Worm (Caenorhabditis elegans): ENCODE measurements around the gene mrpl-4.
A peak's percentile ranks its signal among the peaks of the same experiment; 100 is the strongest.

Gene mrpl-4

ce11 chrV:8467031-8467430 lies at the start of gene mrpl-4:
TSS of gene mrpl-4 (plus strand) at chrV:8467265.
- no peak for TF ChIP-seq him-1 (tag; optimal IDR thresholded peaks at IDR 0.05)
- TF ChIP-seq W03F9.2 (tag; optimal IDR thresholded peaks at IDR 0.05), result no peak
- TF ChIP-seq dao-5 (tag; optimal IDR thresholded peaks at IDR 0.05), result no peak

- TF ChIP-seq dao-5 (tag; optimal IDR thresholded peaks at IDR 0.05) (no peak), him-1 (tag; optimal IDR thresholded peaks at IDR 0.05) (no peak)
Observed at ce11 chrV:8417271-8417670, 49.8 kb upstream of the mrpl-4 start.

- TF ChIP-seq dao-5 (tag; optimal IDR thresholded peaks at IDR 0.05) (no peak), him-1 (tag; optimal IDR thresholded peaks at IDR 0.05) (no peak), W03F9.2 (tag; optimal IDR thresholded peaks at IDR 0.05) (no peak)
Observed at ce11 chrV:8424840-8425814, 41.9 kb upstream of the mrpl-4 start.

ce11 chrV:8426210-8426609 lies 40.9 kb upstream of the mrpl-4 start:
- TF ChIP-seq W03F9.2 (tag; optimal IDR thresholded peaks at IDR 0.05) (no peak), dao-5 (tag; optimal IDR thresholded peaks at IDR 0.05) (no peak), him-1 (tag; optimal IDR thresholded peaks at IDR 0.05) (no peak)

- TF ChIP-seq W03F9.2 (tag; optimal IDR thresholded peaks at IDR 0.05) (no peak), him-1 (tag; optimal IDR thresholded peaks at IDR 0.05) (no peak), dao-5 (tag; optimal IDR thresholded peaks at IDR 0.05) (no peak)
Observed at ce11 chrV:8426741-8427457, 40.2 kb upstream of the mrpl-4 start.

ce11 chrV:8428585-8429414 lies 38.3 kb upstream of the mrpl-4 start:
- TF ChIP-seq dao-5 (tag; optimal IDR thresholded peaks at IDR 0.05) (no peak), W03F9.2 (tag; optimal IDR thresholded peaks at IDR 0.05) (no peak), him-1 (tag; optimal IDR thresholded peaks at IDR 0.05) (no peak)

- TF ChIP-seq W03F9.2 (tag; optimal IDR thresholded peaks at IDR 0.05), result no peak
- no peak for TF ChIP-seq him-1 (tag; optimal IDR thresholded peaks at IDR 0.05)
- no peak for TF ChIP-seq dao-5 (tag; optimal IDR thresholded peaks at IDR 0.05)
Observed at ce11 chrV:8434400-8434827, 32.7 kb upstream of the mrpl-4 start.

- TF ChIP-seq W03F9.2 (tag; optimal IDR thresholded peaks at IDR 0.05) (no peak), him-1 (tag; optimal IDR thresholded peaks at IDR 0.05) (no peak), dao-5 (tag; optimal IDR thresholded peaks at IDR 0.05) (no peak)
Observed at ce11 chrV:8435292-8435691, 31.8 kb upstream of the mrpl-4 start.

ce11 chrV:8437358-8437757 lies 29.7 kb upstream of the mrpl-4 start:
- TF ChIP-seq dao-5 (tag; optimal IDR thresholded peaks at IDR 0.05) (no peak), him-1 (tag; optimal IDR thresholded peaks at IDR 0.05) (no peak), W03F9.2 (tag; optimal IDR thresholded peaks at IDR 0.05) (no peak)

- TF ChIP-seq dao-5 (tag; optimal IDR thresholded peaks at IDR 0.05) (no peak), him-1 (tag; optimal IDR thresholded peaks at IDR 0.05) (peak; percentile 14), W03F9.2 (tag; optimal IDR thresholded peaks at IDR 0.05) (no peak)
Observed at ce11 chrV:8444357-8444856, 22.7 kb upstream of the mrpl-4 start, which contains the start of gene lmd-3. TSS of gene lmd-3 (minus strand) at chrV:8444806.

- TF ChIP-seq W03F9.2 (tag; optimal IDR thresholded peaks at IDR 0.05), result no peak
- no peak for TF ChIP-seq him-1 (tag; optimal IDR thresholded peaks at IDR 0.05)
- TF ChIP-seq dao-5 (tag; optimal IDR thresholded peaks at IDR 0.05), result no peak
Observed at ce11 chrV:8445636-8446035, 21.4 kb upstream of the mrpl-4 start.

- no peak for TF ChIP-seq dao-5 (tag; optimal IDR thresholded peaks at IDR 0.05)
- no peak for TF ChIP-seq him-1 (tag; optimal IDR thresholded peaks at IDR 0.05)
- TF ChIP-seq W03F9.2 (tag; optimal IDR thresholded peaks at IDR 0.05), result no peak
Observed at ce11 chrV:8447928-8448327, 19.1 kb upstream of the mrpl-4 start, which contains the start of gene T23B12.5. TSS of gene T23B12.5 (minus strand) at chrV:8448028.

- TF ChIP-seq him-1 (tag; optimal IDR thresholded peaks at IDR 0.05) (no peak), W03F9.2 (tag; optimal IDR thresholded peaks at IDR 0.05) (no peak), dao-5 (tag; optimal IDR thresholded peaks at IDR 0.05) (no peak)
Observed at ce11 chrV:8449241-8449640, 17.8 kb upstream of the mrpl-4 start.

All from whole organism, L4/young adult.